Fruit fly (Drosophila melanogaster) whole organism, embryonic: ENCODE results near the gene yl.

Experiments
- Abd-B ChIP-seq: fragments of 200-800 bp; sonication (Bioruptor generic); optimal IDR thresholded peaks from 2 replicates; lab custom pipeline; 2018; ENCODE audit warnings: missing biosample characterization, mild to moderate bottlenecking, missing genetic modification characterization, moderate library complexity
- Awh ChIP-seq: fragments of 200-800 bp; sonication (Bioruptor generic); IDR thresholded peaks from 2 replicates; pipeline ENCODE4, ENCODE4 v1.3.6; 2022; ENCODE audit warnings: missing biosample characterization, missing genetic modification characterization
- Bgb ChIP-seq: fragments of 200-800 bp; sonication (Bioruptor generic); IDR thresholded peaks from 2 replicates; pipeline ENCODE4 v1.3.6; 2022; ENCODE audit warnings: missing biosample characterization, missing genetic modification characterization; ENCODE audit not compliant: partially characterized antibody
- C15 ChIP-seq: fragments of 200-800 bp; sonication (Bioruptor generic); IDR thresholded peaks from 3 replicates; pipeline ENCODE4 v1.3.6; 2022; ENCODE audit warnings: missing biosample characterization, missing genetic modification characterization
- CG10209 ChIP-seq: fragments of 200-800 bp; sonication (Bioruptor generic); optimal IDR thresholded peaks from 3 replicates; lab custom pipeline; 2017; ENCODE audit warnings: missing biosample characterization, mild to moderate bottlenecking, missing genetic modification characterization, missing genetic modification reagents
- CG10366 ChIP-seq: fragments of 200-800 bp; sonication (Bioruptor generic); IDR thresholded peaks from 2 replicates; pipeline ENCODE4 v1.3.6; 2022; ENCODE audit warnings: missing biosample characterization, missing genetic modification characterization
- CG12155 ChIP-seq: fragments of 200-800 bp; sonication (Bioruptor generic); optimal IDR thresholded peaks from 3 replicates; lab custom pipeline; 2016; ENCODE audit warnings: missing biosample characterization, missing genetic modification characterization
- CG12659 ChIP-seq: fragments of 200-800 bp; sonication (Bioruptor generic); optimal IDR thresholded peaks from 3 replicates; lab custom pipeline; 2017; ENCODE audit warnings: mild to moderate bottlenecking, missing biosample characterization, missing genetic modification reagents, missing genetic modification characterization
- CG13296 ChIP-seq: fragments of 200-800 bp; sonication (Bioruptor generic); optimal IDR thresholded peaks from 3 replicates; lab custom pipeline; 2018; ENCODE audit warnings: missing biosample characterization, mild to moderate bottlenecking, missing genetic modification characterization
- CG13424 ChIP-seq: fragments of 200-800 bp; sonication (Bioruptor generic); optimal IDR thresholded peaks from 2 replicates; lab custom pipeline; 2019; ENCODE audit warnings: missing biosample characterization, mild to moderate bottlenecking, missing genetic modification characterization, moderate library complexity
- CG13775 ChIP-seq: fragments of 200-800 bp; sonication (Bioruptor generic); optimal IDR thresholded peaks from 3 replicates; lab custom pipeline; 2017; ENCODE audit warnings: missing biosample characterization, mild to moderate bottlenecking, missing genetic modification characterization
- CG14710 ChIP-seq: fragments of 200-800 bp; sonication (Bioruptor generic); optimal IDR thresholded peaks from 3 replicates; lab custom pipeline; 2019; ENCODE audit warnings: missing biosample characterization, mild to moderate bottlenecking, missing genetic modification characterization, moderate library complexity
- CG17385 ChIP-seq: fragments of 200-800 bp; sonication (Bioruptor generic); optimal IDR thresholded peaks from 3 replicates; lab custom pipeline; 2018; ENCODE audit warnings: missing biosample characterization, mild to moderate bottlenecking, missing genetic modification characterization
- CG17802 ChIP-seq: fragments of 200-800 bp; sonication (Bioruptor generic); optimal IDR thresholded peaks from 2 replicates; lab custom pipeline; 2018; ENCODE audit warnings: missing biosample characterization, mild to moderate bottlenecking, missing genetic modification characterization, moderate library complexity
- CG32767 ChIP-seq: fragments of 200-800 bp; sonication (Bioruptor generic); IDR thresholded peaks from 2 replicates; pipeline ENCODE4 v1.3.6; 2022; ENCODE audit warnings: missing biosample characterization, missing genetic modification characterization
- CG3726 ChIP-seq: fragments of 200-800 bp; sonication (Bioruptor generic); IDR thresholded peaks from 3 replicates; pipeline ENCODE4, ENCODE4 v1.3.6; 2022; ENCODE audit warnings: missing biosample characterization, missing genetic modification characterization
- CG4730 ChIP-seq: fragments of 200-800 bp; sonication (Bioruptor generic); IDR thresholded peaks from 2 replicates; pipeline ENCODE4 v1.3.6; 2022; ENCODE audit warnings: missing biosample characterization, missing genetic modification characterization
- CG4820 ChIP-seq: fragments of 200-800 bp; sonication (Bioruptor generic); optimal IDR thresholded peaks from 3 replicates; lab custom pipeline; 2016; ENCODE audit warnings: missing biosample characterization, missing genetic modification characterization
- CG7357 ChIP-seq: fragments of 200-800 bp; sonication (Bioruptor generic); IDR thresholded peaks from 3 replicates; pipeline ENCODE4 v1.3.6; 2022; ENCODE audit warnings: missing biosample characterization, missing genetic modification characterization
- CG8281 ChIP-seq: fragments of 200-800 bp; sonication (Bioruptor generic); optimal IDR thresholded peaks from 2 replicates; lab custom pipeline; 2018; ENCODE audit warnings: missing biosample characterization, mild to moderate bottlenecking, missing genetic modification characterization, moderate library complexity
- CG9215 ChIP-seq: fragments of 200-800 bp; sonication (Bioruptor generic); IDR thresholded peaks from 2 replicates; pipeline ENCODE4 v1.3.6; 2022; ENCODE audit warnings: missing biosample characterization, missing genetic modification characterization
- D19A ChIP-seq: fragments of 200-800 bp; optimal IDR thresholded peaks from 3 replicates; lab custom pipeline; 2019; ENCODE audit warnings: missing biosample characterization, mild to moderate bottlenecking, missing genetic modification characterization, moderate library complexity
- Dp ChIP-seq: fragments of 200-800 bp; sonication (Bioruptor generic); optimal IDR thresholded peaks from 2 replicates; lab custom pipeline; 2018; ENCODE audit warnings: missing biosample characterization, mild to moderate bottlenecking, missing genetic modification characterization, moderate library complexity
- Fer2 ChIP-seq: fragments of 200-800 bp; sonication (Bioruptor generic); optimal IDR thresholded peaks from 2 replicates; lab custom pipeline; 2018; ENCODE audit warnings: missing biosample characterization, mild to moderate bottlenecking, missing genetic modification characterization, moderate library complexity
- Gug ChIP-seq: fragments of 200-800 bp; sonication (Bioruptor generic); IDR thresholded peaks from 4 replicates; pipeline ENCODE4 v1.3.6; 2022; ENCODE audit warnings: missing biosample characterization, missing genetic modification characterization
- Kr ChIP-seq: fragments of 200-800 bp; sonication (Bioruptor generic); optimal IDR thresholded peaks from 2 replicates; lab custom pipeline; 2017; ENCODE audit warnings: missing biosample characterization, mild to moderate bottlenecking, missing genetic modification characterization
- Rx ChIP-seq: fragments of 200-800 bp; sonication (Bioruptor generic); IDR thresholded peaks from 2 replicates; pipeline ENCODE4 v1.3.6; 2022; ENCODE audit warnings: missing biosample characterization, missing genetic modification characterization
- Six4 ChIP-seq: fragments of 200-800 bp; sonication (Bioruptor generic); optimal IDR thresholded peaks from 2 replicates; lab custom pipeline; 2016; ENCODE audit warnings: missing biosample characterization, missing genetic modification characterization
- Sox100B ChIP-seq: fragments of 200-800 bp; sonication (Bioruptor generic); optimal IDR thresholded peaks from 3 replicates; lab custom pipeline; 2018; ENCODE audit warnings: missing biosample characterization, mild to moderate bottlenecking, missing genetic modification characterization
- Sox102F ChIP-seq: fragments of 200-800 bp; sonication (Bioruptor generic); optimal IDR thresholded peaks from 2 replicates; lab custom pipeline; 2018; ENCODE audit warnings: missing biosample characterization, mild to moderate bottlenecking, missing genetic modification characterization, moderate library complexity
- ato ChIP-seq: fragments of 200-800 bp; sonication (Bioruptor generic); IDR thresholded peaks from 2 replicates; pipeline ENCODE4 v1.3.6; 2022; ENCODE audit warnings: missing biosample characterization, missing genetic modification characterization; ENCODE audit not compliant: partially characterized antibody
- bab2 ChIP-seq: fragments of 200-800 bp; sonication (Bioruptor generic); optimal IDR thresholded peaks from 2 replicates; lab custom pipeline; 2016; ENCODE audit warnings: missing biosample characterization, missing genetic modification characterization
- chif ChIP-seq, 2 experiments: fragments of 200-800 bp; sonication (Bioruptor generic); optimal IDR thresholded peaks; 3 replicates each; lab custom pipeline; 2016; ENCODE audit warnings: missing biosample characterization in 2 of 2, missing genetic modification characterization in 2 of 2
- ewg ChIP-seq: fragments of 200-800 bp; sonication (Bioruptor generic); optimal IDR thresholded peaks from 3 replicates; lab custom pipeline; 2017; ENCODE audit warnings: mild to moderate bottlenecking, missing biosample characterization, missing genetic modification reagents, missing genetic modification characterization
- gt ChIP-seq: fragments of 200-800 bp; sonication (Bioruptor generic); IDR thresholded peaks from 2 replicates; pipeline ENCODE4 v1.3.6; 2022; ENCODE audit warnings: missing biosample characterization, missing genetic modification characterization
- ind ChIP-seq: fragments of 200-800 bp; sonication (Bioruptor generic); optimal IDR thresholded peaks from 3 replicates; lab custom pipeline; 2016; ENCODE audit warnings: missing biosample characterization, missing genetic modification characterization
- knrl ChIP-seq: fragments of 200-800 bp; sonication (Bioruptor generic); IDR thresholded peaks from 3 replicates; pipeline ENCODE4 v1.3.6; 2022; ENCODE audit warnings: missing biosample characterization, missing genetic modification characterization; ENCODE audit not compliant: partially characterized antibody
- lbe ChIP-seq: fragments of 200-800 bp; sonication (Bioruptor generic); optimal IDR thresholded peaks from 2 replicates; lab custom pipeline; 2016; ENCODE audit warnings: missing biosample characterization, mild to moderate bottlenecking, missing genetic modification characterization
- lilli ChIP-seq: fragments of 200-800 bp; sonication (Bioruptor generic); optimal IDR thresholded peaks from 3 replicates; lab custom pipeline; 2016; ENCODE audit warnings: missing biosample characterization, missing genetic modification characterization
- lmd ChIP-seq: fragments of 200-800 bp; sonication (Bioruptor generic); IDR thresholded peaks from 2 replicates; pipeline ENCODE4 v1.3.6; 2022; ENCODE audit warnings: missing biosample characterization, missing genetic modification characterization
- pan ChIP-seq, 4 experiments: fragments of >200 bp in 3 of 4; fragments of 200-800 bp in 1 of 4; sonication (Bioruptor generic) in 1 of 4; optimal IDR thresholded peaks in 3 of 4; IDR thresholded peaks in 1 of 4; 2 replicates each; pipeline versions ENCODE4 v1.3.6 to Lab custom; 2017 to 2022; ENCODE audit warnings: missing biosample characterization in 2 of 4, missing genetic modification characterization in 2 of 4, mixed read lengths in 1 of 4
- ranshi ChIP-seq: fragments of 200-800 bp; sonication (Bioruptor generic); IDR thresholded peaks from 2 replicates; pipeline ENCODE4 v1.3.6; 2022; ENCODE audit warnings: missing biosample characterization, missing genetic modification characterization
- sna ChIP-seq: fragments of 200-800 bp; sonication (Bioruptor generic); IDR thresholded peaks from 2 replicates; pipeline ENCODE4 v1.3.6; 2022; ENCODE audit warnings: missing biosample characterization, missing genetic modification characterization; ENCODE audit not compliant: partially characterized antibody
- tin ChIP-seq: fragments of 200-800 bp; sonication (Bioruptor generic); optimal IDR thresholded peaks from 3 replicates; lab custom pipeline; 2016; ENCODE audit warnings: missing biosample characterization, missing genetic modification characterization
- trem ChIP-seq: fragments of 200-800 bp; optimal IDR thresholded peaks from 3 replicates; lab custom pipeline; 2019; ENCODE audit warnings: missing biosample characterization, mild to moderate bottlenecking, missing genetic modification characterization, moderate library complexity
- vfl ChIP-seq: fragments of 200-800 bp; sonication (Bioruptor generic); optimal IDR thresholded peaks from 2 replicates; lab custom pipeline; 2016; ENCODE audit warnings: missing biosample characterization, missing genetic modification characterization
- zen ChIP-seq: fragments of 200-800 bp; sonication (Bioruptor generic); optimal IDR thresholded peaks from 3 replicates; lab custom pipeline; 2018; ENCODE audit warnings: missing biosample characterization, mild to moderate bottlenecking, missing genetic modification characterization, moderate library complexity
- zfh2 ChIP-seq: fragments of 200-800 bp; sonication (Bioruptor generic); optimal IDR thresholded peaks from 2 replicates; lab custom pipeline; 2016; ENCODE audit warnings: missing biosample characterization, missing genetic modification characterization

yl gene

dm6 chrX:14242941-14243736 lies 50.1 kb downstream of the yl start, which contains the start of gene CG32599 (continued):
- TF ChIP-seq Awh (GFP tag; lab: Robert Waterston, UW) (peak; percentile 39; the same call in 1 of the 2 replicates), Dp (peak; percentile 69), CG32767 (GFP tag; lab: Robert Waterston, UW) (peak; percentile 25; the same call in 1 of the 2 replicates), C15 (no peak), CG12155 (GFP tag; lab: Kevin White, UChicago) (no peak), CG17802 (peak; percentile 40), lmd (GFP tag; lab: Robert Waterston, UW) (peak; percentile 29), D19A (tag; lab: Kevin White, UChicago) (peak; percentile 37), CG10209 (peak; percentile 16), CG13424 (peak; percentile 52), Rx (GFP tag; lab: Robert Waterston, UW) (no peak), ewg (GFP tag; lab: Kevin White, UChicago) (no peak), CG4730 (GFP tag; lab: Robert Waterston, UW) (peak; percentile 42; the same call in 1 of the 2 replicates), CG10366 (GFP tag; lab: Robert Waterston, UW) (peak; percentile 59), bab2 (GFP tag; lab: Kevin White, UChicago) (no peak), trem (tag; lab: Kevin White, UChicago) (no peak), gt (GFP tag; lab: Robert Waterston, UW) (no peak), Abd-B (GFP tag; lab: Kevin White, UChicago) (peak; percentile 30), tin (GFP tag; lab: Kevin White, UChicago) (no peak), ranshi (peak; percentile 40; the same call in 1 of the 2 replicates), lilli (GFP tag; lab: Kevin White, UChicago) (no peak), chif (GFP tag; optimal IDR thresholded peaks at IDR 0.05; lab: Kevin White, UChicago) (no peak), CG13296 (GFP tag; lab: Kevin White, UChicago) (peak; percentile 14), Bgb (peak; percentile 63), Fer2 (no peak), CG3726 (GFP tag; lab: Robert Waterston, UW) (no peak), vfl (no peak), pan (optimal IDR thresholded peaks at IDR 0.05; lab: Kevin White, UChicago) (no peak), pan (GFP tag; optimal IDR thresholded peaks at IDR 0.05 in 1 of 2, IDR thresholded peaks at IDR 0.05 in 1 of 2) (peak in 1 of 2 experiments; percentile 77), lbe (GFP tag; lab: Kevin White, UChicago) (no peak), Sox102F (GFP tag; lab: Kevin White, UChicago) (peak; percentile 54), CG7357 (GFP tag; lab: Robert Waterston, UW) (peak; percentile 73), Sox100B (GFP tag; lab: Kevin White, UChicago) (peak; percentile 27), Gug (no peak), CG17385 (peak; percentile 39), CG8281 (no peak), knrl (GFP tag; lab: Robert Waterston, UW) (peak; percentile 64; the same call in 2 of the 3 replicates), CG13775 (GFP tag; lab: Kevin White, UChicago) (peak; percentile 25), CG4820 (GFP tag; lab: Kevin White, UChicago) (peak; percentile 5), zen (tag; lab: Kevin White, UChicago) (peak; percentile 33), ind (peak; percentile 22), zfh2 (no peak), Six4 (no peak), CG14710 (tag; lab: Kevin White, UChicago) (peak; percentile 40), CG9215 (GFP tag; lab: Robert Waterston, UW) (no peak), ato (GFP tag; lab: Robert Waterston, UW) (0 out of 2 replicates have a peak, but pooled peaks have one; percentile 14), sna (GFP tag; lab: Robert Waterston, UW) (0 out of 2 replicates have a peak, but pooled peaks have one; percentile 42), CG12659 (GFP tag; lab: Kevin White, UChicago) (peak; percentile 5), Kr (no peak)
